Fruit fly (Drosophila melanogaster): ENCODE data around the gene CG14655.

CG14655 gene

DNA sequence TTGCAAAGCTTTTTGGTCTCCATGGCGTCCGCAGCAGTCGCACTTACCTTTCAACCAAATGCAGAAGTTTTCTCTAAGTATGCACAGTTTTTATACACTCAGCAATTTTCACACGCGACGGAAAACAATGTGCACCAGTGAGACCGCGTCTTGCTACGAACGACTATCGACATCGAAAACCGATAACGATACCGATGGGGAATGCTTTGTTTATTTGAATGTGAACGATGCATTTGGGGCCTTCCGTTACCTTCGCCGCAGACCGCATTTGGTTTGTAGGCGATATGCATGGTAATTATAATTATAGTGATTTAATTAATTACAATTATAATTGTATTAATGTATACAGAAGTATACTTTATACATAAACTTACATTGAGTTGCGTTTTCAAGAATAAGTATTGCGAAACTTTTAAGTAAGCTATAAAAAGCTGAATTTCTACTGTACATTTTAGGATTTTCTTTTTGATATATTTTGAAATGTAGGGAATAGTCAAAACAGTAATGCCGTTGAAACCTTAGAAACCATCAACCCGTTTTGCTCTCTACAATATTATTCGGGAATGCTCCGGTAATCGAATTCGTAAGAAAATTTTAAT is 31.9 kb upstream of the CG14655 start, which contains the start of the genes Hus1-like and ctrip:
Gene Hus1-like, minus strand, starts transcription at position 161 of the 599 bp plus-strand sequence.
Gene ctrip, minus strand, starts transcription at position 161 of the 599 bp plus-strand sequence.
- TF ChIP-seq tj (GFP tag; optimal IDR thresholded peaks at IDR 0.05) (peak; percentile 97), CG33017 (tag; optimal IDR thresholded peaks at IDR 0.05) (no peak), kay (GFP tag; ENCODE audit: borderline replicate concordance) (peak; percentile 88), CG7101 (tag; optimal IDR thresholded peaks at IDR 0.05) (peak; percentile 40), pad (GFP tag; optimal IDR thresholded peaks at IDR 0.05) (peak; percentile 2), CG1620 (GFP tag; optimal IDR thresholded peaks at IDR 0.05) (no peak), bab1 (GFP tag; optimal IDR thresholded peaks at IDR 0.05) (peak; percentile 74), Mnt (GFP tag; optimal IDR thresholded peaks at IDR 0.05) (peak; percentile 80)

DNA sequence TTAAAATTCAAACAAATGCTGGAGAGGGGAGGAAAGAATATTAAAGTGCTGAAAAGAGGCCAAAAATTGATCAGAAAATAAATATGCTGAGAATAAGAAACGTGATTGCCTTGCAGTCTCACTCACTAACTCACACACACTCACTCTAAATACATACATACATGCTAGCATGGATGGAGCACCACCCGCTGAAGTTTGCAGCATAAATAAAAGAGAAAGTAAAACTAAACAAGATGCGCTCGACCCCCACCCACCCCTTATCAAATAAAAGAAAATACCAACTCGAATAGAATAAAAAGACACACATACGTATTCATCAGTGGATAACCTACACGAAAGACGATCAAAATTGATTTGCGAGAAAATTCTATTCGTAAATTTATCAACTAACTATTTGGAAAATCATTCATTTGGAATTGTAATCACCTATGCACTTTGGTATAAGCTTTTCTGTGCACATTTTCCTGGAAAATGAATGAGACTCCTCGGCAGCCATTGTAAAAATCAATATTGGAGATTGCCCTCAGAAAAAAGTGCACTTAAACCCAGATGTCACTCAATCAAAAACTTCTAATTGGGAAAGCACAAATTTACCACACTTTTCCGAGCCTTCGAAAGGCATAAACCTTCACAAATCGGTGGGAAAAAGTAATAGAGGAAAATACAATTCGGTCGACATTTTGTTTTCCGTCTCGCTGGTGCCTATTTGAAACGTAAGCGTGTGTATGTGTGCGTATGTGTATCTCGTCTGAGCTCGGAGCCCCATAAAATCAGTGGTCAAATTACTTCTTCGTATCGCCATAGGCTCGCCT is 31.2 kb upstream of the CG14655 start, which contains the start of gene Gmppb:
Gene Gmppb, plus strand, starts transcription at position 321 of the 812 bp plus-strand sequence.
- TF ChIP-seq Clk (GFP tag; optimal IDR thresholded peaks at IDR 0.05): no peak
- no peak for TF ChIP-seq CG7101 (tag; optimal IDR thresholded peaks at IDR 0.05)
- no peak for TF ChIP-seq toe (GFP tag; optimal IDR thresholded peaks at IDR 0.05)
- no peak for TF ChIP-seq ovo (GFP tag; optimal IDR thresholded peaks at IDR 0.05)
- no peak for TF ChIP-seq Mnt (GFP tag; optimal IDR thresholded peaks at IDR 0.05)
- no peak for TF ChIP-seq CG33017 (tag; optimal IDR thresholded peaks at IDR 0.05)
- no peak for TF ChIP-seq CG11617 (GFP tag; optimal IDR thresholded peaks at IDR 0.05)
- no peak for TF ChIP-seq CG7045 (GFP tag; optimal IDR thresholded peaks at IDR 0.05)
- TF ChIP-seq pad (GFP tag; optimal IDR thresholded peaks at IDR 0.05): no peak
- TF ChIP-seq tj (GFP tag; optimal IDR thresholded peaks at IDR 0.05): no peak
- TF ChIP-seq Hr96 (GFP tag; optimal IDR thresholded peaks at IDR 0.05): no peak
- no peak for TF ChIP-seq kay (GFP tag; ENCODE audit: borderline replicate concordance)
- TF ChIP-seq Crg-1 (GFP tag; optimal IDR thresholded peaks at IDR 0.05): no peak

DNA sequence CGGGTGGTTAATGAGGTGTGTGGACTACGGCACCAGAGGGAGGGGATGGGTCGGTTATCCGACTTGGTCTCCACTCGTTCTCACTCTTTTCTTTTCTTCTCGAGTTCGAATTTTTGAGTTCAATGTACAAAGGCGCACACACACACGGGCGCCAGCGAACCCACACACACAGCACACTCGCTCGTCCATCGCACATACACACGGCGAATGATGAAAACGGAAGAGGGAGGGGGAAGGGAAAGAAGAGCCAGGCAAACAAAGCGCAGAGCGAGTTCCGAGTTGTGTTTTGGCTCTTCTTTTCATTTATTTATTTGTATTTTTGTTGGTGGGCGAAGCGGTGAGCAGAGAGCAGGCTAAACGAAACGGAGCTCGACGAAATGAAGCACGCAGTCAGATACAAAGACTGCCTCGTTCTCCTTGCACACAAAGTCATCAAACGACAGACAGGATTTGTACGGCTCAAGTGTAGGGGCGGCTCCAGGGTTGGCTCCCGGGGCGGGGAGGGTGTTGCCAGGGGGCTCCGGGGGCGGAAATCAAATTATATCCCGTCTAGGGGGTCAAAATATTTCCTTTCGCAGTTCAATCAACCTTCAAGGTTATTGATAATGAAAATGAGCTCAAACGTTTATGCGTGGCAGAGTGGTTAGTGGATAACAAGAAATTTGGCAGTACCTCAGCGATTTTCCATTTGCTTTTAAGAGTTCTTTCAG is 30.0 kb upstream of the CG14655 start:
- TF ChIP-seq cic (GFP tag; optimal IDR thresholded peaks at IDR 0.05) (no peak), pad (GFP tag; optimal IDR thresholded peaks at IDR 0.05) (peak; percentile 57), Crg-1 (GFP tag; optimal IDR thresholded peaks at IDR 0.05) (no peak), CG12768 (GFP tag; optimal IDR thresholded peaks at IDR 0.05) (peak; percentile 28)

DNA sequence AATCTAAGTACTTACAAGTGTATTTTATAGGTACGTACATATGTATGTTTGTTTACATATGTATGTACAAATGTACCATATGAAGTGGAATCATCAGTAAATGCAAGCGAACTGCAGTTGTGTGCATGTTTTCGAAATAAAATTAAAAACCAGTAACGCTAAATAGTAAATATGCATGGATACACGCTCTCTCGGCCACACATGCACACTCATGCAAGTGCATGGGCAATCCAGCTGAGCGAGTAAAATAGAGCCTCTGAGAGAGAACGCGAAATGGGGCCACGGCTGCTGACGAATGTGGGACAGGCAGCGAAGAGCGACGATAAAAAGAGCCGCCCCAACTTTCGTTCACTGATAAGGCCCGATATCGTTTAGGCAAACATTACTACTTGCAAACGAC is 27.5 kb upstream of the CG14655 start:
- TF ChIP-seq Hr96 (GFP tag; optimal IDR thresholded peaks at IDR 0.05): no peak
- no peak for TF ChIP-seq cic (GFP tag; optimal IDR thresholded peaks at IDR 0.05)
- peak; percentile 66 for TF ChIP-seq tj (GFP tag; optimal IDR thresholded peaks at IDR 0.05)
- no peak for TF ChIP-seq pad (GFP tag; optimal IDR thresholded peaks at IDR 0.05)

DNA sequence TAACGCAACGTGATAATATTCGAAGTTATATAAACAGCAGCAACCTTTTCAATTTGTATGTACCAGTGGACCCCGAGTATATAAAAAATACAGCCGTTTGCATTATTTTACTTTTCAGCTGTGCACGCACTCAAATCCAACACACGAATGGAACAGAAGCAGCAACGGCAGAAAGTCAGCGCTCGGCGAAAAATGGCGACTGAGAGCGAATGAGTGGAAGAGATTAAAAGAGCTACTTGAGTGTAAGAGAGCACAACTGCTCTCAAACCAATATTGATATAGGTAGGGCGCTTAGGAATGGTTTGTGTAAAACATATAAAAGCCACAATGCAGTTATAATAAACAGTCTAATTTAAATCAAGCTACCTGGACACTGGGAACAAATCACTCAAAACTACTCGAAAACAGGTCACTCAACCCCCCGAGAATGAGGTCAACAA is 26.2 kb upstream of the CG14655 start:
- TF ChIP-seq toe (GFP tag; optimal IDR thresholded peaks at IDR 0.05) (no peak), CG5204 (GFP tag; optimal IDR thresholded peaks at IDR 0.05) (peak; percentile 46), Clk (GFP tag; optimal IDR thresholded peaks at IDR 0.05) (peak; percentile 5), kay (GFP tag; ENCODE audit: borderline replicate concordance) (no peak), CG12768 (GFP tag; optimal IDR thresholded peaks at IDR 0.05) (peak; percentile 50), cnc (optimal IDR thresholded peaks at IDR 0.05) (no peak), Hr96 (GFP tag; optimal IDR thresholded peaks at IDR 0.05) (peak; percentile 47), bab1 (GFP tag; optimal IDR thresholded peaks at IDR 0.05) (peak; percentile 64), CG7101 (tag; optimal IDR thresholded peaks at IDR 0.05) (peak; percentile 55), pad (GFP tag; optimal IDR thresholded peaks at IDR 0.05) (no peak), CG33017 (tag; optimal IDR thresholded peaks at IDR 0.05) (peak; percentile 57), ovo (GFP tag; optimal IDR thresholded peaks at IDR 0.05) (no peak), CG14711 (tag; optimal IDR thresholded peaks at IDR 0.05) (no peak), Crg-1 (GFP tag; optimal IDR thresholded peaks at IDR 0.05) (peak; percentile 78), CG11617 (GFP tag; optimal IDR thresholded peaks at IDR 0.05) (peak; percentile 60), cic (GFP tag; optimal IDR thresholded peaks at IDR 0.05) (peak; percentile 3), tj (GFP tag; optimal IDR thresholded peaks at IDR 0.05) (peak; percentile 84), Mnt (GFP tag; optimal IDR thresholded peaks at IDR 0.05) (peak; percentile 48), CG7045 (GFP tag; optimal IDR thresholded peaks at IDR 0.05) (peak; percentile 41), CG1620 (GFP tag; optimal IDR thresholded peaks at IDR 0.05) (peak; percentile 43)
